Fruit fly (Drosophila melanogaster): ENCODE measurements around the gene lin-28.
A peak's percentile ranks its signal among the peaks of the same experiment; 100 is the strongest.

lin-28 gene

dm6 chr3L:5611732-5612250 is 42.7 kb upstream of the lin-28 start (continued):
- TF ChIP-seq achi (GFP tag; optimal IDR thresholded peaks at IDR 0.05) (peak; percentile 94), eg (GFP tag; IDR thresholded peaks at IDR 0.05) (peak; percentile 96), Gug (GFP tag; IDR thresholded peaks at IDR 0.05) (peak; percentile 91), CG6276 (GFP tag; optimal IDR thresholded peaks at IDR 0.05) (peak; percentile 96), CG4318 (GFP tag; optimal IDR thresholded peaks at IDR 0.05) (peak; percentile 93), Sox14 (GFP tag; optimal IDR thresholded peaks at IDR 0.05) (peak; percentile 92), Lpt (GFP tag; optimal IDR thresholded peaks at IDR 0.05) (peak; percentile 95), CG6792 (GFP tag; optimal IDR thresholded peaks at IDR 0.05) (peak; percentile 91), pdm3 (GFP tag; optimal IDR thresholded peaks at IDR 0.05) (peak; percentile 91), CG34406 (GFP tag; optimal IDR thresholded peaks at IDR 0.05) (peak; percentile 93), Ets96B (tag; optimal IDR thresholded peaks at IDR 0.05) (peak; percentile 82), Eip78C (GFP tag) (peak; percentile 98), CG31627 (GFP tag; optimal IDR thresholded peaks at IDR 0.05) (peak; percentile 92)

- TF ChIP-seq esn (GFP tag; optimal IDR thresholded peaks at IDR 0.05): no peak
- TF ChIP-seq cyc (GFP tag; optimal IDR thresholded peaks at IDR 0.05): no peak
- no peak for TF ChIP-seq Eip78C (GFP tag)
- no peak for TF ChIP-seq CG3919 (GFP tag; optimal IDR thresholded peaks at IDR 0.05)
- TF ChIP-seq salr (GFP tag; optimal IDR thresholded peaks at IDR 0.05): no peak
- TF ChIP-seq Eip93F (GFP tag; optimal IDR thresholded peaks at IDR 0.05): no peak
- TF ChIP-seq Lpt (GFP tag; optimal IDR thresholded peaks at IDR 0.05): peak; percentile 0
- no peak for TF ChIP-seq pdm3 (GFP tag; optimal IDR thresholded peaks at IDR 0.05)
- TF ChIP-seq CG16779 (tag; optimal IDR thresholded peaks at IDR 0.05): no peak
- TF ChIP-seq acj6 (GFP tag; optimal IDR thresholded peaks at IDR 0.05): no peak
- no peak for TF ChIP-seq CG11762 (GFP tag; optimal IDR thresholded peaks at IDR 0.05; ENCODE audit: insufficient read depth)
- no peak for TF ChIP-seq CG4318 (GFP tag; optimal IDR thresholded peaks at IDR 0.05)
- TF ChIP-seq Blimp-1 (GFP tag; optimal IDR thresholded peaks at IDR 0.05): peak; percentile 95
- peak; percentile 6 for TF ChIP-seq Met (GFP tag; optimal IDR thresholded peaks at IDR 0.05)
- TF ChIP-seq CG6854 (GFP tag; optimal IDR thresholded peaks at IDR 0.05): peak; percentile 12
- TF ChIP-seq topi (GFP tag; optimal IDR thresholded peaks at IDR 0.05): no peak
Measured at dm6 chr3L:5615744-5616143, 38.7 kb upstream of the lin-28 start.

- peak; percentile 97 for TF ChIP-seq Blimp-1 (GFP tag; optimal IDR thresholded peaks at IDR 0.05)
- no peak for TF ChIP-seq Hr39 (GFP tag; optimal IDR thresholded peaks at IDR 0.05)
- no peak for TF ChIP-seq lz (GFP tag; optimal IDR thresholded peaks at IDR 0.05)
- no peak for TF ChIP-seq CG8319 (GFP tag; optimal IDR thresholded peaks at IDR 0.05)
- TF ChIP-seq Eip75B (GFP tag; optimal IDR thresholded peaks at IDR 0.05): peak; percentile 3
- TF ChIP-seq CG7368 (GFP tag; optimal IDR thresholded peaks at IDR 0.05): no peak
- peak; percentile 46 for TF ChIP-seq Eip78C (GFP tag)
- TF ChIP-seq CG11294 (GFP tag; IDR thresholded peaks at IDR 0.05): no peak
Measured at dm6 chr3L:5616472-5616871, 38.0 kb upstream of the lin-28 start.

- TF ChIP-seq fkh (GFP tag; optimal IDR thresholded peaks at IDR 0.05) (no peak), Sox102F (GFP tag; optimal IDR thresholded peaks at IDR 0.05) (peak; percentile 4), CG6792 (GFP tag; optimal IDR thresholded peaks at IDR 0.05) (no peak), Met (GFP tag; optimal IDR thresholded peaks at IDR 0.05) (peak; percentile 15), Blimp-1 (GFP tag; optimal IDR thresholded peaks at IDR 0.05) (peak; percentile 95), Eip78C (GFP tag) (peak; percentile 11)
Measured at dm6 chr3L:5617395-5617794, 37.1 kb upstream of the lin-28 start.

- TF ChIP-seq Eip78C (GFP tag): peak; percentile 44
- TF ChIP-seq spab (GFP tag; optimal IDR thresholded peaks at IDR 0.05): no peak
- peak; percentile 95 for TF ChIP-seq Blimp-1 (GFP tag; optimal IDR thresholded peaks at IDR 0.05)
Measured at dm6 chr3L:5618697-5619096, 35.8 kb upstream of the lin-28 start.
